Fruit fly (Drosophila melanogaster) Kc167 (cell line): ENCODE measurements around the gene RNF220.

Experiments used
- Myc ChIP-seq: fragments of >200 bp; optimal IDR thresholded peaks from 2 replicates; lab custom pipeline; 2017; ENCODE audit warnings: missing external identifiers
- Sin3A ChIP-seq: fragments of >200 bp; optimal IDR thresholded peaks from 2 replicates; lab custom pipeline; 2018; ENCODE audit warnings: missing external identifiers
- insv ChIP-seq: fragments of >200 bp; optimal IDR thresholded peaks from 3 replicates; lab custom pipeline; 2018; ENCODE audit warnings: missing external identifiers
- psq ChIP-seq: fragments of >200 bp; optimal IDR thresholded peaks from 2 replicates; lab custom pipeline; 2017; ENCODE audit warnings: missing external identifiers
- ttk ChIP-seq: sonication (Bioruptor generic); optimal IDR thresholded peaks from 2 replicates; lab custom pipeline; 2017; ENCODE audit warnings: missing external identifiers

DNA sequence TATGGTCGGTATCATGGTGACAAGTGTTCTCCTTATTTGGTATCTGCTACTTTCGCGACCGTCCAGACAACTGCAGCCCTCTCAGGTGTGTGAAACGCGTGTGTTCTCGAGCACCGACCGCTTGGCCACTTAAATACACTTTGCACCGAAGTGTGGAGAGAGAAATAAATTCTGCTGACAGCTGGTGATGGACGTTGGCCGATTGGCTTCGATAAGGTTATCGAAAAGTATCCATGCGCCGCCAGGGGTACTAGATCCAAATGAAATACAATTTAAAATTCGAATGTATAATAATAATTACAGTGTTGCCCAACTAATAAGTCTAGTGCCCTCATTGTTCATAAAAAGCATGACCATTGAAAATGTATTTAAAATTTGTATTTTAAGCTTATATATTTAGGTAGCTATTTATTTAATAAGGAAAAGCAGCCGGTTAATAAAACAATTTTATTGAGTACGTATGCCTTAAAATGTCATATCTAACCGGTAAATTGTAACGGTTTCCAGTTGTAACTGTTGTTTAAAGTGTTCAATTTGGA lies 39.8 kb downstream of the RNF220 start, which contains the start of the genes Gclm and CG17625:
- TF ChIP-seq insv (lab: Kevin White, UChicago), result no peak
- no peak for TF ChIP-seq ttk (lab: Kevin White, UChicago)
- no peak for TF ChIP-seq psq (lab: Kevin White, UChicago)
- no peak for TF ChIP-seq Myc (lab: Kevin White, UChicago)
- TF ChIP-seq Sin3A (lab: Kevin White, UChicago), result no peak
